In genomic region chrX:12472244-12472736, dm6 we compare ENCODE assay signal across 1 fruit fly cellular context.
TF ChIP-seq lines count a peak whose summit lies in the region.

No protein-coding gene starts in this region.

TF ChIP-seq in whole organism, embryonic, 481 proteins besides CTCF, POLR2A, EP300 and RAD21 (continued from another document and continues in another):
- TF ChIP-seq CG17612 (GFP tag; IDR thresholded peaks at IDR 0.05; lab: Robert Waterston, UW) = peak; percentile 88
- TF ChIP-seq Hmr (GFP tag; optimal IDR thresholded peaks at IDR 0.05; lab: Kevin White, UChicago) = peak; percentile 96
- peak; percentile 92 for TF ChIP-seq CG11456 (GFP tag; IDR thresholded peaks at IDR 0.05; lab: Robert Waterston, UW)
- peak; percentile 91 for TF ChIP-seq CG9437 (GFP tag; optimal IDR thresholded peaks at IDR 0.05; lab: Kevin White, UChicago)
- TF ChIP-seq Lpt (GFP tag; optimal IDR thresholded peaks at IDR 0.05; lab: Kevin White, UChicago) = no peak
- peak; percentile 57 for TF ChIP-seq CG10565 (GFP tag; optimal IDR thresholded peaks at IDR 0.05; lab: Kevin White, UChicago)
- TF ChIP-seq ATbp (GFP tag; optimal IDR thresholded peaks at IDR 0.05; lab: Kevin White, UChicago) = peak; percentile 90
- peak; percentile 94 for TF ChIP-seq CG32772 (GFP tag; IDR thresholded peaks at IDR 0.05; lab: Robert Waterston, UW)
- peak; percentile 81 for TF ChIP-seq jing (GFP tag; optimal IDR thresholded peaks at IDR 0.05; lab: Kevin White, UChicago)
- TF ChIP-seq Med (GFP tag; lab: Kevin White, UChicago) = peak; percentile 93
- peak; percentile 36 for TF ChIP-seq Atf-2 (GFP tag; optimal IDR thresholded peaks at IDR 0.05; lab: Kevin White, UChicago)
- peak; percentile 97 for TF ChIP-seq dysf (GFP tag; IDR thresholded peaks at IDR 0.05; lab: Robert Waterston, UW)
- TF ChIP-seq Usf (GFP tag; optimal IDR thresholded peaks at IDR 0.05; lab: Kevin White, UChicago) = peak; percentile 84
- no peak for TF ChIP-seq cad (GFP tag; optimal IDR thresholded peaks at IDR 0.05; lab: Kevin White, UChicago)
- TF ChIP-seq vfl (GFP tag; optimal IDR thresholded peaks at IDR 0.05; lab: Kevin White, UChicago) = peak; percentile 77
- peak; percentile 96 for TF ChIP-seq tgo (GFP tag; IDR thresholded peaks at IDR 0.05; lab: Robert Waterston, UW)
- TF ChIP-seq ato (GFP tag; IDR thresholded peaks at IDR 0.05; lab: Robert Waterston, UW; ENCODE audit: partially characterized antibody) = no peak
- TF ChIP-seq br (optimal IDR thresholded peaks at IDR 0.05; lab: Kevin White, UChicago) = no peak
- peak; percentile 83 for TF ChIP-seq Six4 (GFP tag; optimal IDR thresholded peaks at IDR 0.05; lab: Kevin White, UChicago)
- TF ChIP-seq Dip2 (GFP tag; IDR thresholded peaks at IDR 0.05; lab: Robert Waterston, UW) = peak; percentile 60
- peak; percentile 42 for TF ChIP-seq fd102C (GFP tag; optimal IDR thresholded peaks at IDR 0.05; lab: Kevin White, UChicago)
- peak; percentile 88 for TF ChIP-seq CG6683 (GFP tag; optimal IDR thresholded peaks at IDR 0.05; lab: Kevin White, UChicago)
- TF ChIP-seq CG17829 (tag; optimal IDR thresholded peaks at IDR 0.05; lab: Kevin White, UChicago) = peak; percentile 93
- TF ChIP-seq CG15479 (GFP tag; optimal IDR thresholded peaks at IDR 0.05; lab: Kevin White, UChicago) = peak; percentile 26
- TF ChIP-seq CG12744 (GFP tag; optimal IDR thresholded peaks at IDR 0.05; lab: Kevin White, UChicago) = peak; percentile 59
- TF ChIP-seq pzg (GFP tag; optimal IDR thresholded peaks at IDR 0.05; lab: Kevin White, UChicago) = peak; percentile 16
- TF ChIP-seq Dbx (GFP tag; IDR thresholded peaks at IDR 0.05; lab: Robert Waterston, UW) = peak; percentile 97
- TF ChIP-seq CG43689 (GFP tag; IDR thresholded peaks at IDR 0.05; lab: Robert Waterston, UW) = peak; percentile 91
- TF ChIP-seq CG8359 (GFP tag; optimal IDR thresholded peaks at IDR 0.05; lab: Kevin White, UChicago; ENCODE audit: borderline replicate concordance) = peak; percentile 82
- no peak for TF ChIP-seq Myb (GFP tag; optimal IDR thresholded peaks at IDR 0.05; lab: Kevin White, UChicago)
- peak; percentile 78 for TF ChIP-seq CG4854 (GFP tag; optimal IDR thresholded peaks at IDR 0.05; lab: Kevin White, UChicago)
- peak; percentile 94 for TF ChIP-seq Oli (tag; optimal IDR thresholded peaks at IDR 0.05; lab: Kevin White, UChicago)
- no peak for TF ChIP-seq hth (optimal IDR thresholded peaks at IDR 0.05; lab: Kevin White, UChicago)
- TF ChIP-seq zen (tag; optimal IDR thresholded peaks at IDR 0.05; lab: Kevin White, UChicago) = peak; percentile 90
- peak; percentile 91 for TF ChIP-seq Chrac-16 (GFP tag; optimal IDR thresholded peaks at IDR 0.05; lab: Kevin White, UChicago)
- TF ChIP-seq CG10147 (GFP tag; optimal IDR thresholded peaks at IDR 0.05; lab: Kevin White, UChicago) = peak; percentile 95
- TF ChIP-seq dmrt99B (tag; optimal IDR thresholded peaks at IDR 0.05; lab: Kevin White, UChicago) = peak; percentile 97
- TF ChIP-seq sqz (GFP tag; optimal IDR thresholded peaks at IDR 0.05; lab: Kevin White, UChicago) = peak; percentile 84
- TF ChIP-seq CG18011 (GFP tag; optimal IDR thresholded peaks at IDR 0.05; lab: Kevin White, UChicago) = peak; percentile 76
- TF ChIP-seq sima (GFP tag; optimal IDR thresholded peaks at IDR 0.05; lab: Kevin White, UChicago) = peak; percentile 41
- TF ChIP-seq CG5180 (GFP tag; optimal IDR thresholded peaks at IDR 0.05; lab: Kevin White, UChicago) = peak; percentile 85
- peak; percentile 90 for TF ChIP-seq CG12155 (GFP tag; optimal IDR thresholded peaks at IDR 0.05; lab: Kevin White, UChicago)
- TF ChIP-seq Hey (tag; optimal IDR thresholded peaks at IDR 0.05; lab: Kevin White, UChicago) = peak; percentile 64
- no peak for TF ChIP-seq Kr (GFP tag; optimal IDR thresholded peaks at IDR 0.05; lab: Kevin White, UChicago)
- TF ChIP-seq CG34422 (GFP tag; IDR thresholded peaks at IDR 0.05; lab: Robert Waterston, UW) = peak; percentile 96
- peak; percentile 95 for TF ChIP-seq Sox100B (GFP tag; optimal IDR thresholded peaks at IDR 0.05; lab: Kevin White, UChicago)
- peak; percentile 93 for TF ChIP-seq CG17328 (GFP tag; IDR thresholded peaks at IDR 0.05; lab: Robert Waterston, UW)
- TF ChIP-seq twi (tag; optimal IDR thresholded peaks at IDR 0.05; lab: Kevin White, UChicago) = peak; percentile 81
- peak; percentile 42 for TF ChIP-seq Antp (GFP tag; optimal IDR thresholded peaks at IDR 0.05; lab: Kevin White, UChicago)
- TF ChIP-seq CG1024 (GFP tag; IDR thresholded peaks at IDR 0.05; lab: Robert Waterston, UW) = peak; percentile 84
- peak; percentile 56 for TF ChIP-seq pho (GFP tag; optimal IDR thresholded peaks at IDR 0.05; lab: Kevin White, UChicago)
- peak; percentile 24 for TF ChIP-seq Side (GFP tag; optimal IDR thresholded peaks at IDR 0.05; lab: Kevin White, UChicago)
- peak; percentile 97 for TF ChIP-seq gem (tag; optimal IDR thresholded peaks at IDR 0.05; lab: Kevin White, UChicago)
- peak; percentile 90 for TF ChIP-seq ase (GFP tag; IDR thresholded peaks at IDR 0.05; lab: Robert Waterston, UW)
- TF ChIP-seq CG3726 (GFP tag; IDR thresholded peaks at IDR 0.05; lab: Robert Waterston, UW) = peak; percentile 88
- TF ChIP-seq CG16863 (GFP tag; optimal IDR thresholded peaks at IDR 0.05; lab: Kevin White, UChicago) = peak; percentile 46
- peak; percentile 37 for TF ChIP-seq ab (GFP tag; optimal IDR thresholded peaks at IDR 0.05; lab: Kevin White, UChicago)
- no peak for TF ChIP-seq chinmo (GFP tag; IDR thresholded peaks at IDR 0.05; lab: Robert Waterston, UW; ENCODE audit: partially characterized antibody)
- peak; percentile 73 for TF ChIP-seq Spps (tag; optimal IDR thresholded peaks at IDR 0.05; lab: Kevin White, UChicago)
- TF ChIP-seq CG17359 (tag; optimal IDR thresholded peaks at IDR 0.05; lab: Kevin White, UChicago) = peak; percentile 96
- no peak for TF ChIP-seq Atf3 (GFP tag; optimal IDR thresholded peaks at IDR 0.05; lab: Kevin White, UChicago)
- TF ChIP-seq CG30403 (GFP tag; optimal IDR thresholded peaks at IDR 0.05; lab: Kevin White, UChicago) = peak; percentile 95
- TF ChIP-seq CG33557 (GFP tag; optimal IDR thresholded peaks at IDR 0.05; lab: Kevin White, UChicago) = peak; percentile 64
- TF ChIP-seq HLH3B (GFP tag; IDR thresholded peaks at IDR 0.05; lab: Robert Waterston, UW) = peak; percentile 96
- TF ChIP-seq sc (optimal IDR thresholded peaks at IDR 0.05; lab: Kevin White, UChicago) = no peak
- TF ChIP-seq sc (GFP tag; optimal IDR thresholded peaks at IDR 0.05; lab: Kevin White, UChicago) = peak; percentile 78
- TF ChIP-seq CG6175 (GFP tag; IDR thresholded peaks at IDR 0.05; lab: Robert Waterston, UW) = peak; percentile 92
- TF ChIP-seq Optix (GFP tag; IDR thresholded peaks at IDR 0.05; lab: Robert Waterston, UW) = peak; percentile 76; the same call in 2 of the 3 replicates
- no peak for TF ChIP-seq CG11398 (GFP tag; optimal IDR thresholded peaks at IDR 0.05; lab: Kevin White, UChicago)
- TF ChIP-seq HHEX (GFP tag; optimal IDR thresholded peaks at IDR 0.05; lab: Kevin White, UChicago) = peak; percentile 95
- TF ChIP-seq CG10209 (GFP tag; optimal IDR thresholded peaks at IDR 0.05; lab: Kevin White, UChicago) = peak; percentile 94
- TF ChIP-seq CkIIα-i1 (GFP tag; IDR thresholded peaks at IDR 0.05; lab: Robert Waterston, UW) = peak; percentile 68; the same call in 1 of the 2 replicates
- TF ChIP-seq CG3407 (GFP tag; optimal IDR thresholded peaks at IDR 0.05; lab: Kevin White, UChicago) = peak; percentile 83
- peak in 1 of 2 experiments; percentile 53 for TF ChIP-seq crp (GFP tag; optimal IDR thresholded peaks at IDR 0.05; lab: Kevin White, UChicago)
- TF ChIP-seq Tbp (GFP tag; optimal IDR thresholded peaks at IDR 0.05; lab: Kevin White, UChicago) = no peak
- TF ChIP-seq zfh1 (GFP tag; IDR thresholded peaks at IDR 0.05; lab: Robert Waterston, UW) = peak; percentile 94
- peak; percentile 90 for TF ChIP-seq CG2199 (GFP tag; IDR thresholded peaks at IDR 0.05; lab: Robert Waterston, UW)
- TF ChIP-seq Gug (GFP tag; IDR thresholded peaks at IDR 0.05; lab: Robert Waterston, UW) = peak; percentile 82
- no peak for TF ChIP-seq dm (GFP tag; optimal IDR thresholded peaks at IDR 0.05; lab: Kevin White, UChicago)
- TF ChIP-seq onecut (GFP tag; IDR thresholded peaks at IDR 0.05; lab: Robert Waterston, UW) = peak; percentile 87
- no peak for TF ChIP-seq Dfd (GFP tag; optimal IDR thresholded peaks at IDR 0.05; lab: Kevin White, UChicago)
- TF ChIP-seq bsh (GFP tag; optimal IDR thresholded peaks at IDR 0.05; lab: Kevin White, UChicago) = peak; percentile 75 to 93
- no peak for TF ChIP-seq Scr (GFP tag; IDR thresholded peaks at IDR 0.05; lab: Robert Waterston, UW; ENCODE audit: partially characterized antibody)
- peak; percentile 85 for TF ChIP-seq salm (tag; optimal IDR thresholded peaks at IDR 0.05; lab: Kevin White, UChicago)
- TF ChIP-seq nom (GFP tag; optimal IDR thresholded peaks at IDR 0.05; lab: Kevin White, UChicago) = peak; percentile 58
- TF ChIP-seq CG32767 (GFP tag; IDR thresholded peaks at IDR 0.05; lab: Robert Waterston, UW) = peak; percentile 95
- TF ChIP-seq mirr (GFP tag; optimal IDR thresholded peaks at IDR 0.05; lab: Kevin White, UChicago) = peak; percentile 81
- no peak for TF ChIP-seq Dll (GFP tag; IDR thresholded peaks at IDR 0.05; lab: Robert Waterston, UW; ENCODE audit: partially characterized antibody)
- TF ChIP-seq CG8478 (optimal IDR thresholded peaks at IDR 0.05; lab: Kevin White, UChicago) = no peak
- peak; percentile 97 for TF ChIP-seq slbo (GFP tag; IDR thresholded peaks at IDR 0.05; lab: Robert Waterston, UW)
- TF ChIP-seq ewg (GFP tag; optimal IDR thresholded peaks at IDR 0.05; lab: Kevin White, UChicago) = peak; percentile 84
- no peak for TF ChIP-seq her (GFP tag; optimal IDR thresholded peaks at IDR 0.05; lab: Kevin White, UChicago)
- peak; percentile 72 for TF ChIP-seq CG31388 (GFP tag; optimal IDR thresholded peaks at IDR 0.05; lab: Kevin White, UChicago)
- TF ChIP-seq CG7556 (GFP tag; optimal IDR thresholded peaks at IDR 0.05; lab: Kevin White, UChicago) = peak; percentile 95
- TF ChIP-seq wdn (GFP tag; IDR thresholded peaks at IDR 0.05; lab: Robert Waterston, UW) = peak; percentile 91
- peak; percentile 89 for TF ChIP-seq tin (GFP tag; optimal IDR thresholded peaks at IDR 0.05; lab: Kevin White, UChicago)
- peak; percentile 88 for TF ChIP-seq C15 (GFP tag; IDR thresholded peaks at IDR 0.05; lab: Robert Waterston, UW)
- no peak for TF ChIP-seq CHES-1-like (GFP tag; optimal IDR thresholded peaks at IDR 0.05; lab: Kevin White, UChicago)
- TF ChIP-seq sim (GFP tag; IDR thresholded peaks at IDR 0.05; lab: Robert Waterston, UW) = peak; percentile 78
- peak; percentile 80 for TF ChIP-seq CG10274 (GFP tag; optimal IDR thresholded peaks at IDR 0.05; lab: Kevin White, UChicago)
- peak; percentile 94 for TF ChIP-seq sug (tag; optimal IDR thresholded peaks at IDR 0.05; lab: Kevin White, UChicago)
- TF ChIP-seq CG8944 (GFP tag; optimal IDR thresholded peaks at IDR 0.05; lab: Kevin White, UChicago) = peak; percentile 9
- TF ChIP-seq Neu2 (GFP tag; optimal IDR thresholded peaks at IDR 0.05; lab: Kevin White, UChicago; ENCODE audit: borderline replicate concordance) = no peak
- peak; percentile 97 for TF ChIP-seq lab (GFP tag; optimal IDR thresholded peaks at IDR 0.05; lab: Kevin White, UChicago)
- peak; percentile 62 for TF ChIP-seq CG17802 (tag; optimal IDR thresholded peaks at IDR 0.05; lab: Kevin White, UChicago)
- peak; percentile 85 for TF ChIP-seq ssp (GFP tag; IDR thresholded peaks at IDR 0.05; lab: Robert Waterston, UW)
- TF ChIP-seq peb (GFP tag; IDR thresholded peaks at IDR 0.05; lab: Robert Waterston, UW) = peak; percentile 83
- peak; percentile 93 for TF ChIP-seq NFAT (GFP tag; IDR thresholded peaks at IDR 0.05; lab: Robert Waterston, UW)
- TF ChIP-seq ems (GFP tag; optimal IDR thresholded peaks at IDR 0.05; lab: Kevin White, UChicago) = peak; percentile 70
- peak; percentile 29 for TF ChIP-seq CG9609 (GFP tag; optimal IDR thresholded peaks at IDR 0.05; lab: Kevin White, UChicago)
- TF ChIP-seq CG18764 (GFP tag; optimal IDR thresholded peaks at IDR 0.05; lab: Kevin White, UChicago) = peak; percentile 68
- TF ChIP-seq Elba2 (GFP tag; optimal IDR thresholded peaks at IDR 0.05; lab: Kevin White, UChicago) = peak; percentile 7
- TF ChIP-seq CG7786 (GFP tag; optimal IDR thresholded peaks at IDR 0.05; lab: Kevin White, UChicago) = peak; percentile 19
- peak; percentile 89 for TF ChIP-seq toy (GFP tag; IDR thresholded peaks at IDR 0.05; lab: Robert Waterston, UW)
- TF ChIP-seq CG3995 (GFP tag; optimal IDR thresholded peaks at IDR 0.05; lab: Kevin White, UChicago) = peak; percentile 72
- TF ChIP-seq bigmax (GFP tag; optimal IDR thresholded peaks at IDR 0.05; lab: Kevin White, UChicago) = peak; percentile 41
- TF ChIP-seq CG17568 (GFP tag; optimal IDR thresholded peaks at IDR 0.05; lab: Kevin White, UChicago) = peak; percentile 81
- TF ChIP-seq Eip74EF (GFP tag; optimal IDR thresholded peaks at IDR 0.05; lab: Kevin White, UChicago) = peak in 1 of 2 experiments; percentile 93
- TF ChIP-seq B-H2 (GFP tag; optimal IDR thresholded peaks at IDR 0.05; lab: Kevin White, UChicago) = peak; percentile 92
- no peak for TF ChIP-seq Bgb (GFP tag; IDR thresholded peaks at IDR 0.05; lab: Robert Waterston, UW; ENCODE audit: partially characterized antibody)
- peak; percentile 95 for TF ChIP-seq CG9727 (GFP tag; optimal IDR thresholded peaks at IDR 0.05; lab: Kevin White, UChicago)
- TF ChIP-seq dan (GFP tag; IDR thresholded peaks at IDR 0.05; lab: Robert Waterston, UW) = peak; percentile 32; the same call in 1 of the 2 replicates
- TF ChIP-seq nau (GFP tag; optimal IDR thresholded peaks at IDR 0.05; lab: Kevin White, UChicago) = peak; percentile 87
- peak; percentile 98 for TF ChIP-seq Rfx (GFP tag; IDR thresholded peaks at IDR 0.05; lab: Robert Waterston, UW)
- TF ChIP-seq CG1603 (tag; optimal IDR thresholded peaks at IDR 0.05; lab: Kevin White, UChicago) = peak; percentile 86
- TF ChIP-seq CG8765 (GFP tag; IDR thresholded peaks at IDR 0.05; lab: Robert Waterston, UW) = peak; percentile 58; the same call in 1 of the 2 replicates
- TF ChIP-seq Atf6 (GFP tag; IDR thresholded peaks at IDR 0.05; lab: Robert Waterston, UW) = peak; percentile 97
- TF ChIP-seq Dip3 (GFP tag; optimal IDR thresholded peaks at IDR 0.05; lab: Kevin White, UChicago) = peak; percentile 78
- TF ChIP-seq chif (GFP tag; optimal IDR thresholded peaks at IDR 0.05; lab: Kevin White, UChicago) = peak; percentile 49 to 57
- TF ChIP-seq gsb (GFP tag; IDR thresholded peaks at IDR 0.05; lab: Robert Waterston, UW) = peak; percentile 92
- TF ChIP-seq CG11723 (GFP tag; optimal IDR thresholded peaks at IDR 0.05; lab: Kevin White, UChicago) = peak; percentile 85
- no peak for TF ChIP-seq CG6791 (GFP tag; IDR thresholded peaks at IDR 0.05; lab: Robert Waterston, UW; ENCODE audit: partially characterized antibody)
